Fruit fly (Drosophila melanogaster) whole organism, embryonic: ENCODE results near the gene chb.

ENCODE experiments used
- Bgb ChIP-seq: fragments of 200-800 bp; sonication (Bioruptor generic); IDR thresholded peaks from 2 replicates; pipeline ENCODE4 v1.3.6; 2022; ENCODE audit warnings: missing biosample characterization, missing genetic modification characterization; ENCODE audit not compliant: partially characterized antibody
- CG10959 ChIP-seq: fragments of 200-800 bp; sonication (Bioruptor generic); IDR thresholded peaks from 2 replicates; pipeline ENCODE4 v1.3.6; 2022; ENCODE audit warnings: missing biosample characterization, missing genetic modification characterization
- CG11093 ChIP-seq: fragments of 200-800 bp; sonication (Bioruptor generic); IDR thresholded peaks from 3 replicates; pipeline ENCODE4 v1.3.6; 2022; ENCODE audit warnings: missing biosample characterization, missing genetic modification characterization
- CG12155 ChIP-seq: fragments of 200-800 bp; sonication (Bioruptor generic); optimal IDR thresholded peaks from 3 replicates; lab custom pipeline; 2016; ENCODE audit warnings: missing biosample characterization, missing genetic modification characterization
- CG12219 ChIP-seq: fragments of 200-800 bp; sonication (Bioruptor generic); optimal IDR thresholded peaks from 3 replicates; lab custom pipeline; 2018; ENCODE audit warnings: missing biosample characterization, mild to moderate bottlenecking, missing genetic modification characterization
- CG14667 ChIP-seq: fragments of 200-800 bp; sonication (Bioruptor generic); IDR thresholded peaks from 2 replicates; pipeline ENCODE4 v1.3.6; 2022; ENCODE audit warnings: missing biosample characterization, missing genetic modification characterization
- CG16779 ChIP-seq: fragments of 200-800 bp; sonication (Bioruptor generic); IDR thresholded peaks from 2 replicates; pipeline ENCODE4 v1.3.6; 2022; ENCODE audit warnings: missing biosample characterization, missing genetic modification characterization
- CG16815 ChIP-seq: fragments of 200-800 bp; sonication (Bioruptor generic); optimal IDR thresholded peaks from 3 replicates; lab custom pipeline; 2017; ENCODE audit warnings: missing biosample characterization, mild to moderate bottlenecking, missing genetic modification characterization
- CG16863 ChIP-seq: fragments of 200-800 bp; sonication (Bioruptor generic); optimal IDR thresholded peaks from 3 replicates; lab custom pipeline; 2016; ENCODE audit warnings: missing biosample characterization, missing genetic modification characterization
- CG17912 ChIP-seq: fragments of 200-800 bp; sonication (Bioruptor generic); optimal IDR thresholded peaks from 2 replicates; lab custom pipeline; 2018; ENCODE audit warnings: missing biosample characterization, mild to moderate bottlenecking, missing genetic modification characterization
- CG30403 ChIP-seq: fragments of 200-800 bp; sonication (Bioruptor generic); optimal IDR thresholded peaks from 3 replicates; lab custom pipeline; 2016; ENCODE audit warnings: missing biosample characterization, missing genetic modification characterization
- CG3065 ChIP-seq: fragments of 200-800 bp; sonication (Bioruptor generic); optimal IDR thresholded peaks from 2 replicates; lab custom pipeline; 2016; ENCODE audit warnings: missing biosample characterization, missing genetic modification characterization
- CG31365 ChIP-seq: fragments of 200-800 bp; sonication (Bioruptor generic); optimal IDR thresholded peaks from 2 replicates; lab custom pipeline; 2018; ENCODE audit warnings: missing biosample characterization, mild to moderate bottlenecking, missing genetic modification characterization
- CG34422 ChIP-seq: fragments of 200-800 bp; sonication (Bioruptor generic); IDR thresholded peaks from 3 replicates; pipeline ENCODE4 v1.3.6; 2022; ENCODE audit warnings: missing biosample characterization, missing genetic modification characterization
- CG3847 ChIP-seq: fragments of 200-800 bp; sonication (Bioruptor generic); IDR thresholded peaks from 2 replicates; pipeline ENCODE4 v1.3.6; 2022; ENCODE audit warnings: missing biosample characterization, missing genetic modification characterization
- CG3995 ChIP-seq: fragments of 200-800 bp; sonication (Bioruptor generic); optimal IDR thresholded peaks from 3 replicates; lab custom pipeline; 2016; ENCODE audit warnings: missing biosample characterization, missing genetic modification characterization
- CG7556 ChIP-seq: fragments of 200-800 bp; sonication (Bioruptor generic); optimal IDR thresholded peaks from 2 replicates; lab custom pipeline; 2017; ENCODE audit warnings: missing biosample characterization, mild to moderate bottlenecking, missing genetic modification characterization
- CG7928 ChIP-seq: fragments of 200-800 bp; sonication (Bioruptor generic); optimal IDR thresholded peaks from 2 replicates; lab custom pipeline; 2017; ENCODE audit warnings: missing biosample characterization, mild to moderate bottlenecking, missing genetic modification characterization
- CG8478 ChIP-seq: fragments of >200 bp; optimal IDR thresholded peaks from 2 replicates; lab custom pipeline; 2018
- Doc2 ChIP-seq: fragments of 200-800 bp; sonication (Bioruptor generic); IDR thresholded peaks from 2 replicates; pipeline ENCODE4 v1.3.6; 2022; ENCODE audit warnings: missing biosample characterization, missing genetic modification characterization
- Elba2 ChIP-seq: fragments of 200-800 bp; sonication (Bioruptor generic); optimal IDR thresholded peaks from 3 replicates; lab custom pipeline; 2016; ENCODE audit warnings: missing biosample characterization, missing genetic modification characterization
- HLH54F ChIP-seq: fragments of 200-800 bp; sonication (Bioruptor generic); optimal IDR thresholded peaks from 3 replicates; lab custom pipeline; 2016; ENCODE audit warnings: missing biosample characterization, missing genetic modification characterization
- Hr51 ChIP-seq, 2 experiments: fragments of 200-800 bp; sonication (Bioruptor generic); optimal IDR thresholded peaks; 2 replicates in 1 of 2; 3 replicates in 1 of 2; lab custom pipeline; 2016 to 2018; ENCODE audit warnings: missing biosample characterization in 2 of 2, missing genetic modification characterization in 2 of 2, mild to moderate bottlenecking in 1 of 2, moderate library complexity in 1 of 2
- Ptx1 ChIP-seq: fragments of 200-800 bp; sonication (Bioruptor generic); IDR thresholded peaks from 2 replicates; pipeline ENCODE4 v1.3.6; 2022; ENCODE audit warnings: missing biosample characterization, missing genetic modification characterization
- Side ChIP-seq: fragments of 200-800 bp; sonication (Bioruptor generic); optimal IDR thresholded peaks from 2 replicates; lab custom pipeline; 2016; ENCODE audit warnings: missing biosample characterization, missing genetic modification characterization
- Trl ChIP-seq, 3 experiments: fragments of >200 bp in 2 of 3; fragments of 200-800 bp in 1 of 3; sonication (Bioruptor generic) in 1 of 3; optimal IDR thresholded peaks; 2 replicates in 1 of 3; 3 replicates in 2 of 3; lab custom pipeline; 2016 to 2017; ENCODE audit warnings: missing biosample characterization in 1 of 3, missing genetic modification characterization in 1 of 3
- ash1 ChIP-seq: fragments of 200-800 bp; sonication (Bioruptor generic); optimal IDR thresholded peaks from 2 replicates; lab custom pipeline; 2018; ENCODE audit warnings: missing biosample characterization, mild to moderate bottlenecking, missing genetic modification characterization
- cato ChIP-seq: fragments of 200-800 bp; sonication (Bioruptor generic); optimal IDR thresholded peaks from 2 replicates; lab custom pipeline; 2016; ENCODE audit warnings: missing biosample characterization, missing genetic modification characterization, borderline replicate concordance
- caup ChIP-seq: fragments of 200-800 bp; sonication (Bioruptor generic); optimal IDR thresholded peaks from 3 replicates; lab custom pipeline; 2017; ENCODE audit warnings: missing biosample characterization, mild to moderate bottlenecking, missing genetic modification characterization, moderate library complexity; ENCODE audit not compliant: severe bottlenecking
- chm ChIP-seq: fragments of 200-800 bp; sonication (Bioruptor generic); IDR thresholded peaks from 2 replicates; pipeline ENCODE4 v1.3.6; 2022; ENCODE audit warnings: missing biosample characterization, missing genetic modification characterization
- eyg ChIP-seq: fragments of 200-800 bp; sonication (Bioruptor generic); optimal IDR thresholded peaks from 3 replicates; lab custom pipeline; 2016; ENCODE audit warnings: missing biosample characterization, missing genetic modification characterization
- fru ChIP-seq: fragments of >200 bp; optimal IDR thresholded peaks from 2 replicates; lab custom pipeline; 2017
- gfzf ChIP-seq: fragments of 200-800 bp; sonication (Bioruptor generic); optimal IDR thresholded peaks from 2 replicates; lab custom pipeline; 2016; ENCODE audit warnings: missing biosample characterization, mild to moderate bottlenecking, missing genetic modification characterization, moderate library complexity
- gt ChIP-seq: fragments of 200-800 bp; sonication (Bioruptor generic); IDR thresholded peaks from 2 replicates; pipeline ENCODE4 v1.3.6; 2022; ENCODE audit warnings: missing biosample characterization, missing genetic modification characterization
- h ChIP-seq: fragments of >200 bp; optimal IDR thresholded peaks from 2 replicates; lab custom pipeline; 2017
- hth ChIP-seq: fragments of >200 bp; optimal IDR thresholded peaks from 2 replicates; lab custom pipeline; 2017; ENCODE audit warnings: inconsistent platforms
- jing ChIP-seq: fragments of 200-800 bp; sonication (Bioruptor generic); optimal IDR thresholded peaks from 2 replicates; lab custom pipeline; 2018; ENCODE audit warnings: missing biosample characterization, mild to moderate bottlenecking, missing genetic modification characterization
- org-1 ChIP-seq: fragments of 200-800 bp; sonication (Bioruptor generic); optimal IDR thresholded peaks from 2 replicates; lab custom pipeline; 2017; ENCODE audit warnings: missing biosample characterization, missing genetic modification characterization
- peb ChIP-seq: fragments of 200-800 bp; sonication (Bioruptor generic); IDR thresholded peaks from 2 replicates; pipeline ENCODE4 v1.3.6; 2022; ENCODE audit warnings: missing biosample characterization, missing genetic modification characterization
- pita ChIP-seq: fragments of 200-800 bp; sonication (Bioruptor generic); optimal IDR thresholded peaks from 2 replicates; lab custom pipeline; 2017; ENCODE audit warnings: missing biosample characterization, mild to moderate bottlenecking, missing genetic modification characterization
- slbo ChIP-seq: fragments of 200-800 bp; sonication (Bioruptor generic); IDR thresholded peaks from 2 replicates; pipeline ENCODE4 v1.3.6; 2022; ENCODE audit warnings: missing biosample characterization, missing genetic modification characterization
- slou ChIP-seq: fragments of 200-800 bp; sonication (Bioruptor generic); optimal IDR thresholded peaks from 3 replicates; lab custom pipeline; 2016; ENCODE audit warnings: missing biosample characterization, missing genetic modification characterization
- sug ChIP-seq: fragments of 200-800 bp; optimal IDR thresholded peaks from 2 replicates; lab custom pipeline; 2019; ENCODE audit warnings: missing biosample characterization, mild to moderate bottlenecking, missing genetic modification characterization, moderate library complexity
- tap ChIP-seq: fragments of 200-800 bp; optimal IDR thresholded peaks from 3 replicates; lab custom pipeline; 2019; ENCODE audit warnings: missing biosample characterization, mild to moderate bottlenecking, missing genetic modification characterization, moderate library complexity
- tgo ChIP-seq: fragments of 200-800 bp; sonication (Bioruptor generic); IDR thresholded peaks from 3 replicates; pipeline ENCODE4 v1.3.6; 2022; ENCODE audit warnings: missing biosample characterization, missing genetic modification characterization
- vnd ChIP-seq: fragments of 200-800 bp; sonication (Bioruptor generic); IDR thresholded peaks from 3 replicates; pipeline ENCODE4 v1.3.6; 2022; ENCODE audit warnings: missing biosample characterization, missing genetic modification characterization; ENCODE audit not compliant: partially characterized antibody
- vvl ChIP-seq: fragments of 200-800 bp; sonication (Bioruptor generic); IDR thresholded peaks from 2 replicates; pipeline ENCODE4 v1.3.6; 2022; ENCODE audit warnings: missing biosample characterization, missing genetic modification characterization
- wdn ChIP-seq: fragments of 200-800 bp; sonication (Bioruptor generic); IDR thresholded peaks from 2 replicates; pipeline ENCODE4 v1.3.6; 2022; ENCODE audit warnings: missing biosample characterization, missing genetic modification characterization

The chb gene

DNA sequence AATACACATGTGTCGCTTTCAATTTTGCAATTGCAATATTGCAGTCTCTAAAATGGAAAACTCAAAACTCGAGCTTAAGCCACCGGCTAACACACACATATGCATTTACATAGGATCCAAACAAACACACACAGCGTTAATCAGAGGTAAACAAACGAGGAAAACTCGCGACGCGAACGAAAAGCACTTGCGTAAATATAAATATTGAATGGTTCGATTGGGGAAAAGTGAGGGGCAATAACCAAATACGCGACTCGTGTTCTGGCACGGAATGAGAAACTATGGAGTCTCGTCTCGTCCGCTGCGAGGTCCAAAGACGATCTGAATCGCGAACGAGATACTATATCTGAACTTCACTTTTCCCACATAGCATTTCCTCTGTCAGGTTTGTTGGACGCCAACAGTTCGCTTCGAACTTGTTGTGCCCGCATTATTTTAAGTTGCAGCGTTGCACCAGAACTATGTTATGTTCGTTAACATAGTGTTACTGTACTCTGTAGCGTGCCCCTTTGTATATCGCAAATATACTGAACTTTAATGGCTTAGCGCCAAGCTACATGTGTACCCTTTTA is 41.7 kb upstream of the chb start, which contains the start of gene ko (continued):
- TF ChIP-seq CG34422 = no peak
- TF ChIP-seq vnd = no peak
- TF ChIP-seq wdn (GFP tag; lab: Robert Waterston, UW) = no peak
- peak; percentile 39 for TF ChIP-seq CG12219
- TF ChIP-seq tap = no peak
- no peak for TF ChIP-seq CG17912 (GFP tag; lab: Kevin White, UChicago)
- no peak for TF ChIP-seq CG3847 (GFP tag; lab: Robert Waterston, UW)
- no peak for TF ChIP-seq slbo
- no peak for TF ChIP-seq Hr51 (GFP tag; optimal IDR thresholded peaks at IDR 0.05; lab: Kevin White, UChicago)
- peak; percentile 8 for TF ChIP-seq Side (GFP tag; lab: Kevin White, UChicago)
- no peak for TF ChIP-seq ash1 (GFP tag; lab: Kevin White, UChicago)
- no peak for TF ChIP-seq peb
- TF ChIP-seq gfzf (GFP tag; lab: Kevin White, UChicago) = no peak
- no peak for TF ChIP-seq CG8478 (lab: Kevin White, UChicago)
- no peak for TF ChIP-seq gt (GFP tag; lab: Robert Waterston, UW)
- TF ChIP-seq CG14667 (GFP tag; lab: Robert Waterston, UW) = no peak
- TF ChIP-seq jing = no peak
- TF ChIP-seq CG7556 (GFP tag; lab: Kevin White, UChicago) = peak; percentile 23
- TF ChIP-seq CG30403 (GFP tag; lab: Kevin White, UChicago) = no peak
- TF ChIP-seq org-1 (GFP tag; lab: Kevin White, UChicago) = peak; percentile 29
- TF ChIP-seq hth (lab: Kevin White, UChicago) = no peak
- TF ChIP-seq slou (GFP tag; lab: Kevin White, UChicago) = no peak
- TF ChIP-seq CG16863 (GFP tag; lab: Kevin White, UChicago) = peak; percentile 35
- TF ChIP-seq CG11093 (GFP tag; lab: Robert Waterston, UW) = no peak
- TF ChIP-seq CG3995 (GFP tag; lab: Kevin White, UChicago) = no peak
- peak; percentile 13 for TF ChIP-seq caup
- TF ChIP-seq CG16815 (GFP tag; lab: Kevin White, UChicago) = no peak
- no peak for TF ChIP-seq CG12155 (GFP tag; lab: Kevin White, UChicago)
- no peak for TF ChIP-seq CG7928 (GFP tag; lab: Kevin White, UChicago)
- TF ChIP-seq CG3065 = no peak
- TF ChIP-seq vvl (GFP tag; lab: Robert Waterston, UW) = peak; percentile 79
- no peak for TF ChIP-seq sug
- no peak for TF ChIP-seq CG10959
- no peak for TF ChIP-seq Doc2
- no peak for TF ChIP-seq Ptx1 (GFP tag; lab: Robert Waterston, UW)
- TF ChIP-seq eyg = no peak
- TF ChIP-seq CG16779 = no peak
- no peak for TF ChIP-seq Trl (optimal IDR thresholded peaks at IDR 0.05; lab: Kevin White, UChicago)
- TF ChIP-seq Trl (GFP tag; optimal IDR thresholded peaks at IDR 0.05; lab: Kevin White, UChicago) = peak; percentile 19
- TF ChIP-seq pita (GFP tag; lab: Kevin White, UChicago) = no peak
- TF ChIP-seq cato (GFP tag; lab: Kevin White, UChicago) = no peak
- no peak for TF ChIP-seq chm
- no peak for TF ChIP-seq h
- TF ChIP-seq Elba2 (GFP tag; lab: Kevin White, UChicago) = no peak
- TF ChIP-seq tgo (GFP tag; lab: Robert Waterston, UW) = no peak
- no peak for TF ChIP-seq fru (lab: Kevin White, UChicago)
- TF ChIP-seq CG31365 (tag; lab: Kevin White, UChicago) = peak; percentile 30
- no peak for TF ChIP-seq Bgb (GFP tag; lab: Robert Waterston, UW)
- no peak for TF ChIP-seq HLH54F
